Worm (Caenorhabditis elegans) whole organism, young adult: Measurements from ENCODE around the gene Y50D4C.3.

Experiments
- B0035.1 ChIP-seq: sonication (generic microtip); optimal IDR thresholded peaks from 2 replicates; lab custom pipeline; 2016; ENCODE audit warnings: missing genetic modification characterization, mild to moderate bottlenecking, missing compliant biosample characterization, missing genotype, missing genetic modification reagents
- C17E4.6 ChIP-seq: fragments of 200-800 bp; sonication (Bioruptor generic); IDR thresholded peaks from 2 replicates; pipeline ENCODE4 v1.3.6; 2022; ENCODE audit warnings: missing genetic modification reagents, missing genetic modification characterization, missing compliant biosample characterization
- D2030.7 ChIP-seq: fragments of 200-800 bp; sonication (Bioruptor generic); IDR thresholded peaks from 2 replicates; pipeline ENCODE4 v1.3.6; 2022; ENCODE audit warnings: missing genetic modification reagents, missing genetic modification characterization, missing compliant biosample characterization
- F23B12.7 ChIP-seq: sonication (generic microtip); optimal IDR thresholded peaks from 2 replicates; lab custom pipeline; 2017; ENCODE audit warnings: missing genetic modification characterization, mild to moderate bottlenecking, missing compliant biosample characterization, antibody characterized with exemption, moderate library complexity; ENCODE audit not compliant: insufficient read depth
- F33H1.4 ChIP-seq: fragments of 200-800 bp; sonication (Bioruptor generic); IDR thresholded peaks from 2 replicates; pipeline ENCODE4 v1.3.6; 2022; ENCODE audit warnings: missing genetic modification reagents, missing genetic modification characterization, missing compliant biosample characterization
- F39B2.1 ChIP-seq: fragments of 200-800 bp; sonication (Bioruptor generic); IDR thresholded peaks from 2 replicates; pipeline ENCODE4 v1.3.6; 2022; ENCODE audit warnings: missing genetic modification reagents, missing genetic modification characterization, missing compliant biosample characterization
- F55B11.4 ChIP-seq: sonication (generic microtip); optimal IDR thresholded peaks from 2 replicates; lab custom pipeline; 2016; ENCODE audit warnings: missing compliant biosample characterization, missing genetic modification characterization, borderline replicate concordance; ENCODE audit not compliant: insufficient read depth
- K12H6.12 ChIP-seq: fragments of 200-800 bp; sonication (Bioruptor generic); optimal IDR thresholded peaks from 2 replicates; lab custom pipeline; 2018; ENCODE audit warnings: mild to moderate bottlenecking, missing genetic modification characterization, missing compliant biosample characterization
- Y53F4B.3 ChIP-seq: fragments of 200-800 bp; sonication (Bioruptor generic); IDR thresholded peaks from 2 replicates; pipeline ENCODE4 v1.3.6; 2022; ENCODE audit warnings: missing genetic modification reagents, missing genetic modification characterization, missing compliant biosample characterization
- ZK185.1 ChIP-seq: sonication (generic microtip); optimal IDR thresholded peaks from 2 replicates; lab custom pipeline; 2016; ENCODE audit warnings: mild to moderate bottlenecking, missing genetic modification characterization, missing compliant biosample characterization; ENCODE audit not compliant: poor library complexity, severe bottlenecking
- akir-1 ChIP-seq: fragments of 200-800 bp; sonication (Bioruptor generic); optimal IDR thresholded peaks from 2 replicates; lab custom pipeline; 2018; ENCODE audit warnings: mild to moderate bottlenecking, missing genetic modification characterization, moderate library complexity, missing compliant biosample characterization
- aptf-2 ChIP-seq: fragments of 200-800 bp; sonication (Bioruptor generic); conservative IDR thresholded peaks from 2 replicates; pipeline ENCODE4 v1.3.6; 2022; ENCODE audit warnings: missing genetic modification reagents, missing genetic modification characterization, missing compliant biosample characterization
- ceh-27 ChIP-seq: fragments of 200-800 bp; sonication (Bioruptor generic); optimal IDR thresholded peaks from 2 replicates; lab custom pipeline; 2018; ENCODE audit warnings: mild to moderate bottlenecking, missing genetic modification characterization, moderate library complexity, missing compliant biosample characterization
- ceh-58 ChIP-seq: fragments of 200-800 bp; sonication (Bioruptor generic); IDR thresholded peaks from 2 replicates; pipeline ENCODE4 v1.3.6; 2022; ENCODE audit warnings: missing genetic modification characterization, missing compliant biosample characterization
- dox-1 ChIP-seq: fragments of 200-800 bp; sonication (Bioruptor generic); IDR thresholded peaks from 2 replicates; pipeline ENCODE4 v1.3.6; 2022; ENCODE audit warnings: missing genetic modification reagents, missing genetic modification characterization, missing compliant biosample characterization
- efl-1 ChIP-seq: fragments of 150-350 bp; optimal IDR thresholded peaks from 2 replicates; lab custom pipeline; 2014; ENCODE audit warnings: missing biosample characterization, missing genetic modification reagents, missing genetic modification characterization
- egl-44 ChIP-seq: fragments of 200-800 bp; sonication (Bioruptor generic); IDR thresholded peaks from 2 replicates; pipeline ENCODE4 v1.3.6; 2022; ENCODE audit warnings: missing genetic modification reagents, missing genetic modification characterization, missing compliant biosample characterization
- egrh-3 ChIP-seq: fragments of 200-800 bp; sonication (Bioruptor generic); IDR thresholded peaks from 2 replicates; pipeline ENCODE4 v1.3.6; 2022; ENCODE audit warnings: missing genetic modification reagents, missing genetic modification characterization, missing compliant biosample characterization
- him-1 ChIP-seq: sonication (generic microtip); optimal IDR thresholded peaks from 2 replicates; lab custom pipeline; 2016; ENCODE audit warnings: missing genotype, missing genetic modification reagents, missing genetic modification characterization, missing compliant biosample characterization
- hlh-12 ChIP-seq: sonication (generic microtip); optimal IDR thresholded peaks from 2 replicates; lab custom pipeline; 2016; ENCODE audit warnings: missing genetic modification characterization, missing compliant biosample characterization
- hlh-26 ChIP-seq: fragments of 200-800 bp; sonication (Bioruptor generic); conservative IDR thresholded peaks from 2 replicates; pipeline ENCODE4 v1.3.6; 2022; ENCODE audit warnings: missing genetic modification reagents, missing genetic modification characterization, missing compliant biosample characterization
- hmg-1.2 ChIP-seq: fragments of 200-800 bp; sonication (Bioruptor generic); IDR thresholded peaks from 2 replicates; pipeline ENCODE4 v1.3.6; 2022; ENCODE audit warnings: missing genetic modification reagents, missing genetic modification characterization, missing compliant biosample characterization
- hmg-20 ChIP-seq: fragments of 200-800 bp; sonication (Bioruptor generic); IDR thresholded peaks from 2 replicates; pipeline ENCODE4 v1.3.6; 2022; ENCODE audit warnings: missing genetic modification reagents, missing genetic modification characterization, missing compliant biosample characterization
- hsf-1 ChIP-seq: fragments of 200-800 bp; sonication (Bioruptor generic); IDR thresholded peaks from 2 replicates; pipeline ENCODE4 v1.3.6; 2022; ENCODE audit warnings: missing genetic modification reagents, missing genetic modification characterization, missing compliant biosample characterization
- lag-1 ChIP-seq: fragments of 200-800 bp; sonication (Bioruptor generic); IDR thresholded peaks from 2 replicates; pipeline ENCODE4 v1.3.6; 2022; ENCODE audit warnings: missing genetic modification reagents, missing genetic modification characterization, missing compliant biosample characterization
- lin-26 ChIP-seq: fragments of 200-800 bp; sonication (Bioruptor generic); IDR thresholded peaks from 2 replicates; pipeline ENCODE4 v1.3.6; 2022; ENCODE audit warnings: missing genetic modification reagents, missing genetic modification characterization, missing compliant biosample characterization
- lin-35 ChIP-seq, 3 experiments: fragments of 150-350 bp in 2 of 3; sonication (generic microtip) in 1 of 3; optimal IDR thresholded peaks; 2 replicates each; lab custom pipeline; 2014 to 2018; ENCODE audit warnings: missing biosample characterization in 3 of 3, missing genetic modification characterization in 3 of 3, missing genetic modification reagents in 3 of 3
- lin-40 ChIP-seq: sonication (generic microtip); optimal IDR thresholded peaks from 2 replicates; lab custom pipeline; 2016; ENCODE audit warnings: missing genetic modification characterization, mild to moderate bottlenecking, missing compliant biosample characterization, missing genotype, missing genetic modification reagents
- lin-54 ChIP-seq: fragments of 200-800 bp; sonication (Bioruptor generic); optimal IDR thresholded peaks from 2 replicates; lab custom pipeline; 2018; ENCODE audit warnings: mild to moderate bottlenecking, missing genetic modification characterization, missing compliant biosample characterization
- madf-6 ChIP-seq: fragments of 200-800 bp; sonication (Bioruptor generic); IDR thresholded peaks from 2 replicates; pipeline ENCODE4 v1.3.6; 2022; ENCODE audit warnings: missing genetic modification reagents, missing genetic modification characterization, missing compliant biosample characterization
- mel-28 ChIP-seq: sonication (generic microtip); optimal IDR thresholded peaks from 2 replicates; lab custom pipeline; 2016; ENCODE audit warnings: borderline replicate concordance, mild to moderate bottlenecking, missing genetic modification characterization, missing compliant biosample characterization
- snpc-1.1 ChIP-seq: sonication (generic microtip); optimal IDR thresholded peaks from 2 replicates; lab custom pipeline; 2017; ENCODE audit warnings: missing genetic modification characterization, mild to moderate bottlenecking, missing compliant biosample characterization, antibody characterized with exemption, moderate library complexity, missing genotype, missing genetic modification reagents; ENCODE audit not compliant: insufficient read depth
- sptf-2 ChIP-seq: fragments of 200-800 bp; sonication (Bioruptor generic); optimal IDR thresholded peaks from 2 replicates; lab custom pipeline; 2018; ENCODE audit warnings: mild to moderate bottlenecking, missing genetic modification characterization, missing compliant biosample characterization
- tbp1 ChIP-seq: fragments of 200-800 bp; sonication (Bioruptor generic); optimal IDR thresholded peaks from 2 replicates; lab custom pipeline; 2018; ENCODE audit warnings: mild to moderate bottlenecking, missing genetic modification characterization, missing compliant biosample characterization
- ztf-22 ChIP-seq: fragments of 200-800 bp; sonication (Bioruptor generic); optimal IDR thresholded peaks from 2 replicates; lab custom pipeline; 2018; ENCODE audit warnings: mild to moderate bottlenecking, missing genetic modification characterization, moderate library complexity, missing compliant biosample characterization
- ztf-25 ChIP-seq: fragments of 200-800 bp; sonication (Bioruptor generic); IDR thresholded peaks from 2 replicates; pipeline ENCODE4 v1.3.6; 2022; ENCODE audit warnings: missing genetic modification reagents, missing genetic modification characterization, missing compliant biosample characterization
- ztf-26 ChIP-seq: sonication (generic microtip); optimal IDR thresholded peaks from 2 replicates; lab custom pipeline; 2017; ENCODE audit warnings: missing genetic modification characterization, missing compliant biosample characterization
- ztf-3 ChIP-seq: fragments of 200-800 bp; sonication (Bioruptor generic); optimal IDR thresholded peaks from 2 replicates; lab custom pipeline; 2018; ENCODE audit warnings: mild to moderate bottlenecking, missing genetic modification characterization, missing compliant biosample characterization
- ztf-6 ChIP-seq: fragments of 200-800 bp; sonication (Bioruptor generic); IDR thresholded peaks from 2 replicates; pipeline ENCODE4 v1.3.6; 2022; ENCODE audit warnings: missing genetic modification reagents, missing genetic modification characterization, missing compliant biosample characterization

Y50D4C.3 gene

DNA sequence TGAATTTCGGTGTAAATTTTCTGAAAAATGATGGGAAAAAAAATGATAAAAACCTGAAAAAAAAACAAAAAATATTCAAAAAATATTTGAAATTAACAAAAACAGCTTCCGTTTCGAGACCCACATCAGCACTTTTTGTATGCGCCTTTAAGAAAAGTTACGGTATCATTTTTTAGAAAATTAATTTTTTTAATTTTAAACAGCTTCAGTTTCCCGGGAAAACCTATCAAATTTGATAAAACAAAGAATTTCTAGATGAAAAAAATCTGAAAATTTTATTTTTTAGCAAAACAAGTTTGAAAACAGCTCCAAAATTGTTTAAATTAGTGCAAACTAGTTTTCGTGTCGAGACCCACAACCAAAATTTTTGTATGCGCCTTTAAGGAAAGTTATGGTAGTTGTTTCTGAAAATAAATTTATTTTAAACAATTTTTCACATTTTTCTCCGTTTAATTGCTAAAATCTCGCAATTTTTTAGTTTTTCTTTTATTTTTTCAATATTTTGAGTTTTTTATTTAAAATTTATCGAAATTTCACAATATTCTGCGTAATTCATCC is 24.0 kb upstream of the Y50D4C.3 start (continued):
- TF ChIP-seq madf-6 = peak; percentile 85
- peak; percentile 70 for TF ChIP-seq D2030.7 (GFP tag; lab: Robert Waterston, UW)
- TF ChIP-seq hlh-12 = no peak
- peak; percentile 77 for TF ChIP-seq lin-54 (GFP tag; lab: Kevin White, UChicago)
- no peak for TF ChIP-seq ztf-3

DNA sequence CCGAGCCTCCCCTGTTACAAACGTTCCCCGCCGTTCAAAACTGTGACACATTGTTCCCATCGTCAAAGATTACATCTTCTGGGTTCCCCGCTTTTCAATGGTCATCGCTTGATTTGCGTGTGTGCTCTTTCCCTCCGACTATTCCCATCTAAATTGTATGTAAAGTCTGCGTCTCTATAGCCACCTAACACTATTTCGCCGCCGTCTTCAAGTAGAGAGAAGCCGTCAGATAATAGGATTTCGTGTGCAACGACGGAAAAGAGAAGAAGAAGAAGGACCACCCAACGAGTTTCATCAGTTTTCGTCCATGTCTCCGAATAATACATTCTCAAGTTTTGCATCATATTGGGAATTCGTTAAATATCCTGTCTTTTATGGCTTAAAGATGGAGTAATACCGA is 21.1 kb upstream of the Y50D4C.3 start:
- TF ChIP-seq egrh-3 (GFP tag; lab: Robert Waterston, UW) (no peak), hmg-1.2 (GFP tag; lab: Robert Waterston, UW) (peak; percentile 74; the same call in 1 of the 2 replicates), akir-1 (no peak), ceh-27 (GFP tag; lab: Kevin White, UChicago) (no peak)

DNA sequence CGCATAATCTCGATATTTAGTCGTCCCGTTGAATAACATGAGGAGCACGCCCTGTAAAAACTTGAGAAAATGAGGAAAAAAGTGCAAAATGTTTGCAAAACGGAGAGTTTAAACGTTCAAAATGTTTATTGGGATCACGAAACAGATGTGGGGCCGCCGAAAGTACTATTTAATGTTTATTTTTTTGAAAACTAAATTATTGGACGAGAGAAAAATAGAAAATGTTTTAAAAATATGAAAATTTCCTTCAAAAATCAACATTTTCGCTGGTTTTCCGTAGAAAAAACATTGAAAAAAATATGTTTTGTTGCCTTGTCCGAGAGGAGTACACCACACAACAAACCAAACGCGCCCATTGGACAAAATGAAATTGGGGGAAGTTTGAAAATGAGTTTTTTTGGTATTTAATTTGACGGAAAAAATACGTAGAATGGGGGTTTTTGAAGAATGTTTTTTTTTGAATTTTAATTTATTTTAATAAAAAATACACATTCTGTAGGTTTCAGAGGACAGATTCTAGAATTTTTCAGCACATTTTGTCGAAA is 19.8 kb upstream of the Y50D4C.3 start, which contains the start of gene sqv-6:
Gene sqv-6, minus strand, starts transcription at position 51 of the 545 bp plus-strand sequence.
- peak; percentile 19 for TF ChIP-seq efl-1 (GFP tag; lab: Kevin White, UChicago)
- TF ChIP-seq F39B2.1 (GFP tag; lab: Robert Waterston, UW) = no peak
- TF ChIP-seq lin-35 (GFP tag; optimal IDR thresholded peaks at IDR 0.05; lab: Kevin White, UChicago) = peak in 1 of 3 experiments; percentile 73
- no peak for TF ChIP-seq hlh-26 (GFP tag; lab: Robert Waterston, UW)
- peak; percentile 66 for TF ChIP-seq lin-54 (GFP tag; lab: Kevin White, UChicago)

DNA sequence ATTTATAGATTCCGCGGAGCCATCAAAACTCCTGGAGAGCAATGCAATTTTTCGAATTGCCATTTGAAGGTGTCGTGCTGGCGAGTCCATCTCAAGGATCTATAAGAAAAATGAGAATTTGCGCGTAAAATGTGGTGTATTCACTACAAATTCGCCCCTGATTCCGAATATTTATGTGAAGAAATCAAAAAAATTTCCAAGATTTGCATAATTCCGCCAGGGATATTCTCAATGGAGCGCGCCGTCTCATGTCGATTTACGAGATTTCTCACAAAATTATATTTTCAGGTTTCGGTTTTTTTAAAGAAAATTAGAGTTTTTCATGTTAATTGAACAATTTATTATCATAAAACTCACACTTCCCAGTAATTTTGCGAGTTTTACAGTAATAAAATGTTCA is 4.7 kb upstream of the Y50D4C.3 start, which contains the start of gene Y50D4C.6:
Gene Y50D4C.6, minus strand, starts transcription at position 101 of the 400 bp plus-strand sequence.
- TF ChIP-seq B0035.1 (no peak), lag-1 (GFP tag; lab: Robert Waterston, UW) (no peak), aptf-2 (GFP tag; lab: Robert Waterston, UW) (no peak), him-1 (tag; lab: Kevin White, UChicago) (no peak), hsf-1 (no peak), ZK185.1 (tag; lab: Kevin White, UChicago) (no peak), sptf-2 (GFP tag; lab: Kevin White, UChicago) (no peak), ztf-25 (GFP tag; lab: Robert Waterston, UW) (no peak), Y53F4B.3 (GFP tag; lab: Robert Waterston, UW) (no peak), hmg-20 (GFP tag; lab: Robert Waterston, UW) (no peak), dox-1 (GFP tag; lab: Robert Waterston, UW) (no peak), ztf-6 (GFP tag; lab: Robert Waterston, UW) (no peak), F55B11.4 (tag; lab: Kevin White, UChicago) (no peak), F33H1.4 (GFP tag; lab: Robert Waterston, UW) (no peak), F39B2.1 (GFP tag; lab: Robert Waterston, UW) (no peak)

DNA sequence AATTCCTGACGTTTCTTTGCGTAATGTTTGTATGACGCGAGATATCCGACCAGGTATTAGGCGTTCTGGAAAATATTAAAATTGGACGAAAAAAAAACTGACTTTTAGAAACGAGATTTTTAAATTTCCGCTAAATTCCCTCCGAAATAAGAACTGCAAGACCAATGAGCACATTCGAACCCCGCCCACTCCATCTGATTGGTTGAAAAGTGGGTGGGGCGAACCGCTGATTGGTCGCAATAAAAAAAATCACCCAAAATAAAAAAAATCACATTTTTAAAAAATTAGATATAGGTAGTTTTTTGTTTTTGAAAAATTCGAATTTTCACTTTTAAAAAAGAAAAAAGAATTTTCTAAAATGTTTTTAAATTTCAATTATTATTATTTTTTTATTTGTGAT is 4.0 kb upstream of the Y50D4C.3 start:
- TF ChIP-seq ztf-6 (GFP tag; lab: Robert Waterston, UW) (no peak), mel-28 (tag; lab: Kevin White, UChicago) (no peak), C17E4.6 (no peak), lin-40 (no peak), snpc-1.1 (no peak), egl-44 (GFP tag; lab: Robert Waterston, UW) (no peak), ztf-26 (tag; lab: Kevin White, UChicago) (no peak), lin-26 (GFP tag; lab: Robert Waterston, UW) (no peak), tbp1 (GFP tag; lab: Kevin White, UChicago) (no peak), K12H6.12 (tag; lab: Kevin White, UChicago) (no peak), ztf-22 (no peak), F33H1.4 (GFP tag; lab: Robert Waterston, UW) (no peak), F23B12.7 (no peak), ceh-58 (GFP tag; lab: Robert Waterston, UW) (no peak)
- TF ChIP-seq, all 124 proteins: peak for 0
